Fruit fly (Drosophila melanogaster) whole organism, pupa: ENCODE data around the gene CG3734.

Experiments used
- CG34367 ChIP-seq: fragments of 200-800 bp; sonication (Bioruptor generic); optimal IDR thresholded peaks from 2 replicates; lab custom pipeline; 2018; ENCODE audit warnings: missing biosample characterization, mild to moderate bottlenecking, missing genetic modification characterization
- EcR ChIP-seq: fragments of 200-800 bp; sonication (Bioruptor generic); optimal IDR thresholded peaks from 3 replicates; lab custom pipeline; 2019; ENCODE audit warnings: missing biosample characterization, missing genetic modification characterization, mild to moderate bottlenecking, moderate library complexity, missing genetic modification reagents

- TF ChIP-seq EcR (GFP tag; lab: Kevin White, UChicago) (no peak), CG34367 (tag; lab: Kevin White, UChicago) (no peak)
Observed at dm6 chr3R:19406852-19407251, 19.2 kb downstream of the CG3734 start.
